Worm (Caenorhabditis elegans): ENCODE results near the gene srj-5.

The srj-5 gene

ce11 chrV:619054-619453 is 33.8 kb downstream of the srj-5 start, which contains the start of gene F48G7.4:
TSS of gene F48G7.4 (plus strand) at chrV:619453.
- TF ChIP-seq nhr-237 (tag; optimal IDR thresholded peaks at IDR 0.05) (no peak), unc-62 (GFP tag; optimal IDR thresholded peaks at IDR 0.05) (peak; percentile 86), tbx-8 (GFP tag; optimal IDR thresholded peaks at IDR 0.05) (no peak)

- TF ChIP-seq mab-5 (tag; optimal IDR thresholded peaks at IDR 0.05) (no peak), unc-120 (tag; optimal IDR thresholded peaks at IDR 0.05; ENCODE audit: poor library complexity, severe bottlenecking) (no peak), blmp-1 (tag; optimal IDR thresholded peaks at IDR 0.05) (no peak), cnd-1 (tag; optimal IDR thresholded peaks at IDR 0.05) (no peak), ham-2 (GFP tag; optimal IDR thresholded peaks at IDR 0.05) (no peak), nhr-12 (tag; optimal IDR thresholded peaks at IDR 0.05) (no peak), bed-3 (GFP tag; optimal IDR thresholded peaks at IDR 0.05) (no peak), nhr-76 (tag; optimal IDR thresholded peaks at IDR 0.05) (no peak), ces-1 (GFP tag; optimal IDR thresholded peaks at IDR 0.05) (no peak), unc-39 (tag; optimal IDR thresholded peaks at IDR 0.05) (no peak), elt-3 (tag; optimal IDR thresholded peaks at IDR 0.05) (no peak), drap-1 (GFP tag; optimal IDR thresholded peaks at IDR 0.05) (no peak), lin-13 (tag; optimal IDR thresholded peaks at IDR 0.05) (no peak), ceh-43 (GFP tag; optimal IDR thresholded peaks at IDR 0.05) (no peak)
Observed at ce11 chrV:617917-618316, 34.9 kb downstream of the srj-5 start.

- TF ChIP-seq unc-120 (tag; optimal IDR thresholded peaks at IDR 0.05; ENCODE audit: poor library complexity, severe bottlenecking) = no peak
- no peak for TF ChIP-seq mls-2 (tag; optimal IDR thresholded peaks at IDR 0.05)
- no peak for TF ChIP-seq blmp-1 (tag; optimal IDR thresholded peaks at IDR 0.05)
- no peak for TF ChIP-seq unc-62 (GFP tag; optimal IDR thresholded peaks at IDR 0.05)
- no peak for TF ChIP-seq nhr-28 (tag; optimal IDR thresholded peaks at IDR 0.05)
- TF ChIP-seq unc-39 (tag; optimal IDR thresholded peaks at IDR 0.05) = no peak
- no peak for TF ChIP-seq sem-2 (GFP tag; optimal IDR thresholded peaks at IDR 0.05)
- TF ChIP-seq tbx-8 (GFP tag; optimal IDR thresholded peaks at IDR 0.05) = no peak
- no peak for TF ChIP-seq mep-1 (tag; optimal IDR thresholded peaks at IDR 0.05)
Observed at ce11 chrV:615275-615674, 37.6 kb downstream of the srj-5 start, which contains the start of gene F48G7.13. TSS of gene F48G7.13 (plus strand) at chrV:615575.

ce11 chrV:610217-610616 is 42.6 kb downstream of the srj-5 start, which contains the start of gene nhr-90:
TSS of gene nhr-90 (plus strand) at chrV:610512.
- TF ChIP-seq nhr-237 (tag; optimal IDR thresholded peaks at IDR 0.05) (no peak), lsy-2 (tag; optimal IDR thresholded peaks at IDR 0.05) (no peak), elt-3 (tag; optimal IDR thresholded peaks at IDR 0.05) (no peak), snpc-4 (tag; optimal IDR thresholded peaks at IDR 0.05) (no peak), cnd-1 (tag; optimal IDR thresholded peaks at IDR 0.05) (no peak)

- TF ChIP-seq pha-4 (tag; optimal IDR thresholded peaks at IDR 0.05) (no peak), ceh-39 (tag; optimal IDR thresholded peaks at IDR 0.05) (no peak), sem-2 (GFP tag; optimal IDR thresholded peaks at IDR 0.05) (no peak), ham-2 (GFP tag; optimal IDR thresholded peaks at IDR 0.05) (no peak), elt-1 (tag; optimal IDR thresholded peaks at IDR 0.05; ENCODE audit: borderline replicate concordance, insufficient read depth) (no peak), flh-1 (GFP tag; optimal IDR thresholded peaks at IDR 0.05) (no peak), nhr-28 (tag; optimal IDR thresholded peaks at IDR 0.05) (no peak), nhr-2 (tag; optimal IDR thresholded peaks at IDR 0.05) (no peak), ceh-43 (GFP tag; optimal IDR thresholded peaks at IDR 0.05) (no peak), tbx-8 (GFP tag; optimal IDR thresholded peaks at IDR 0.05) (no peak), zip-8 (tag; optimal IDR thresholded peaks at IDR 0.05) (no peak), nhr-237 (tag; optimal IDR thresholded peaks at IDR 0.05) (no peak), lsy-2 (tag; optimal IDR thresholded peaks at IDR 0.05) (no peak), unc-62 (GFP tag; optimal IDR thresholded peaks at IDR 0.05) (no peak)
Observed at ce11 chrV:609671-610070, 43.2 kb downstream of the srj-5 start, which contains the start of gene srlf-36. TSS of gene srlf-36 (minus strand) at chrV:609771.

- TF ChIP-seq lin-32 (GFP tag; optimal IDR thresholded peaks at IDR 0.05) (no peak), M03D4.4 (tag; optimal IDR thresholded peaks at IDR 0.05) (no peak), nhr-2 (tag; optimal IDR thresholded peaks at IDR 0.05) (no peak), cnd-1 (tag; optimal IDR thresholded peaks at IDR 0.05) (no peak), pha-4 (tag; optimal IDR thresholded peaks at IDR 0.05) (no peak), mls-2 (tag; optimal IDR thresholded peaks at IDR 0.05) (no peak), zip-8 (tag; optimal IDR thresholded peaks at IDR 0.05) (no peak), ceh-39 (tag; optimal IDR thresholded peaks at IDR 0.05) (no peak)
Observed at ce11 chrV:608844-609243, 44.0 kb downstream of the srj-5 start, which contains the start of gene srw-109. TSS of gene srw-109 (minus strand) at chrV:608944.

Measured in whole organism, mixed stage, embryonic.